Worm (Caenorhabditis elegans) whole organism, early embryonic: ENCODE measurements around the gene lin-29.

Experiments used
- B0310.2 ChIP-seq: sonication (generic microtip); optimal IDR thresholded peaks from 2 replicates; lab custom pipeline; 2016; ENCODE audit warnings: mild to moderate bottlenecking, missing genetic modification characterization, missing compliant biosample characterization
- aly-1 ChIP-seq: sonication (generic microtip); optimal IDR thresholded peaks from 2 replicates; lab custom pipeline; 2016; ENCODE audit warnings: missing genetic modification characterization, missing compliant biosample characterization
- ama-1 ChIP-seq: fragments of 150-350 bp; optimal IDR thresholded peaks from 2 replicates; lab custom pipeline; 2014
- ceh-13 ChIP-seq: fragments of 200-800 bp; sonication (Bioruptor generic); optimal IDR thresholded peaks from 2 replicates; lab custom pipeline; 2018; ENCODE audit warnings: mild to moderate bottlenecking, missing genetic modification characterization, missing compliant biosample characterization
- ceh-36 ChIP-seq: sonication (generic microtip); optimal IDR thresholded peaks from 2 replicates; lab custom pipeline; 2016; ENCODE audit warnings: missing genetic modification characterization, inconsistent platforms, missing compliant biosample characterization
- ets-7 ChIP-seq: sonication (generic microtip); optimal IDR thresholded peaks from 2 replicates; lab custom pipeline; 2016; ENCODE audit warnings: missing genotype, missing genetic modification characterization, missing compliant biosample characterization
- flt-1 ChIP-seq: fragments of 200-800 bp; sonication (Bioruptor generic); IDR thresholded peaks from 2 replicates; pipeline ENCODE4 v1.3.6; 2022; ENCODE audit warnings: missing genetic modification characterization, missing compliant biosample characterization
- hmbx-1 ChIP-seq: sonication (generic microtip); optimal IDR thresholded peaks from 2 replicates; lab custom pipeline; 2016; ENCODE audit warnings: mild to moderate bottlenecking, missing genetic modification characterization, missing compliant biosample characterization
- hmg-4 ChIP-seq: fragments of 200-800 bp; sonication (Bioruptor generic); optimal IDR thresholded peaks from 2 replicates; lab custom pipeline; 2018; ENCODE audit warnings: mild to moderate bottlenecking, missing genetic modification characterization, missing compliant biosample characterization
- hnd-1 ChIP-seq: sonication (generic microtip); optimal IDR thresholded peaks from 2 replicates; lab custom pipeline; 2016; ENCODE audit warnings: missing genetic modification characterization, missing compliant biosample characterization
- tbx-37 ChIP-seq: fragments of 200-800 bp; sonication (Bioruptor generic); conservative IDR thresholded peaks from 2 replicates; pipeline ENCODE4 v1.3.6; 2022; ENCODE audit warnings: missing genetic modification reagents, missing genetic modification characterization, missing compliant biosample characterization
- tra-4 ChIP-seq: sonication (generic microtip); optimal IDR thresholded peaks from 2 replicates; lab custom pipeline; 2017; ENCODE audit warnings: missing genetic modification characterization, missing compliant biosample characterization

DNA sequence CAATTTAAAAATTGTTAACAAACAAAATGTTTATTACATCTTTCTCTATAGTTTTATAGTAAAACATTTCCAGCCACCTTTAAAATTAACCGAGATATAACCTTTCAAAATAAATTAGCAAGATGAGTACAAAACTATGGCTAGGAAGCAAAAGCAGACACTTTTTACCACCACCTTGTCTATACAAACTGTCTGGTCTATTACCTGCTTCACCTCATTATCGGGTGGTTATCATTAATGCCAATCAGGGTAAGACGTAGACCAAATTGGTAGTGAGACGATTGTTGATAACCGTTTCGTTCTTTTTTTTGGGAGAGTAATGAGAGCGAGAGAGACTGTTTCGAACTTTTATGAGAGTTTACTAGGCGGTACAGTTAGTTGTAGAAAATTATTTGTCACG is 1.2 kb upstream of the lin-29 start:
- no peak for TF ChIP-seq ama-1 (lab: Kevin White, UChicago)
- TF ChIP-seq flt-1 (GFP tag; lab: Robert Waterston, UW) = no peak
- TF ChIP-seq hmbx-1 (tag; lab: Kevin White, UChicago) = no peak
- TF ChIP-seq ceh-36 (tag; lab: Kevin White, UChicago) = no peak
- TF ChIP-seq tbx-37 = no peak
- TF ChIP-seq aly-1 (tag; lab: Kevin White, UChicago) = no peak
- no peak for TF ChIP-seq hmg-4 (GFP tag; lab: Kevin White, UChicago)
- no peak for TF ChIP-seq hnd-1 (tag; lab: Kevin White, UChicago)
- TF ChIP-seq ceh-13 = no peak
- TF ChIP-seq tra-4 (tag; lab: Kevin White, UChicago) = no peak
- TF ChIP-seq ets-7 = no peak
- TF ChIP-seq B0310.2 (tag; lab: Kevin White, UChicago) = no peak
